Fruit fly (Drosophila melanogaster): ENCODE data around the gene CG5863.
"Not testable (repeated sequence)": the region's sequence is repeated elsewhere in the genome, so short reads cannot be mapped to it uniquely, and the experiment has no call there.

CG5863 gene

dm6 chr3R:17430481-17430880, 19.6 kb downstream of the CG5863 start:
- no peak for TF ChIP-seq CG17801 (GFP tag; optimal IDR thresholded peaks at IDR 0.05; ENCODE audit: partially characterized antibody)

DNA sequence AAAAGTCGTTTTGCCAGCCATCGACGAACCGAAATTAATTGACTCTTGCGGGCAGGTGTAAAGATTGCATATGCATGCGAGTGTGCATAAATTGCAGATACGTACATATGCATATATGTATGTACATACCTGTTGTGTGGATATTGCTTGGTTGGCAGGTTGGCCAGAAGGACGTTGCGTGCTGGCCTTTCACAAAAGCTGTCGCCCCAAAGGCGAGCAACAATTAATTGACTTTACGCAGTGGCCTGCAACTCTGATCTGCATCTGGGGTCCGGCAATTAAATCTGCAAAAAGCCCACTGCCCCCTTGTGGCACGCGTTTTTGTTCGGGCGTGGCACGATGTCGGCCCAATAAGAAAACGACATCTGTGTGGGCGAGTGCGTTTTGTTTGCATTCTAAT, 22.2 kb downstream of the CG5863 start:
- TF ChIP-seq CG17801 (GFP tag; optimal IDR thresholded peaks at IDR 0.05; ENCODE audit: partially characterized antibody) = no peak

dm6 chr3R:17434330-17434729, 23.4 kb downstream of the CG5863 start, which contains the start of gene CG44090:
Gene CG44090 (minus strand): TSS chr3R:17434430.
- no peak for TF ChIP-seq CG17801 (GFP tag; optimal IDR thresholded peaks at IDR 0.05; ENCODE audit: partially characterized antibody)

- TF ChIP-seq CG17801 (GFP tag; optimal IDR thresholded peaks at IDR 0.05; ENCODE audit: partially characterized antibody) = no peak
Measured at dm6 chr3R:17440628-17441027, 29.7 kb downstream of the CG5863 start, which contains the start of gene CG14331. Gene CG14331 (minus strand): TSS chr3R:17440728.

- TF ChIP-seq CG17801 (GFP tag; optimal IDR thresholded peaks at IDR 0.05; ENCODE audit: partially characterized antibody) = no peak
Measured at dm6 chr3R:17447615-17448014, 36.7 kb downstream of the CG5863 start.

DNA sequence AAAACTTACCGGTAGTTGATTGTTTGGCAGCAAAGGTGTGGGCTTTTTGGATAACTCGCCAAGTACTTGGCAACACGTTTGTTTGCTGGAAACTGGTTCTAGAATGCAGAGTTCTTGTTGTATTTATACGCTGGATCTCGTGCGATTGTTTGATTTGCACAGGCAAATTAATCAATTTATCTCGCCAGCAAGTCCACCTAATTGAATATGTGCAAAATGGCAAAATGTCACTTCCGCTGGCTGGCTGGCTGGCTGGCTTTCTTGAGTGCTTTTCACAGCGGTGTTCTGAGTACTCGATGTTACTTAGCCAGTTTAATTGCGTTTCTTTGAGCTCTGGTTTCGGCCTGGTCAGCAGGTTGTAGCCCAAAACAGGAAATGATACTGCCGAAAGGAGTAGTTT, 37.9 kb downstream of the CG5863 start, which contains the start of gene Eh:
TSS of gene Eh (minus strand) at position 101 of the 400 bp plus-strand sequence.
- TF ChIP-seq CG17801 (GFP tag; optimal IDR thresholded peaks at IDR 0.05; ENCODE audit: partially characterized antibody) = no peak

DNA sequence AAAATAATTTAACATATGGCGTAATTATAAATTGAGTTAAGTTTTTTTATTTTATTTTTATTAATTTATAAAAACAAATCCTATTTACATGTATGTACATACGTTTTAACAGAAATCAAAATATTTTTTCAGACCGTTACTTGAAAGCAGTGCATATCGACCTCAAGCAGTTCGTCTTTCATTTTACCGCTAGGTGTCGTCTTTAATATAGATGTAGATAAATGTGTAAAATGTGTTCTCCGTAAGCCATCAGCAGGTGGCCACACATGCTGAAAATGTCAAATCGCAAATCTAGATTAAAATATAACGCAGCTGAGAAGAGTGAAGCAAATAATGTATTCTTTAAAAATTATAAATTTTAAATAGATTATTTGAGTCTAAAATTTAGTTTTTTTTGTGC, 38.5 kb downstream of the CG5863 start:
- no peak for TF ChIP-seq CG17801 (GFP tag; optimal IDR thresholded peaks at IDR 0.05; ENCODE audit: partially characterized antibody)

DNA sequence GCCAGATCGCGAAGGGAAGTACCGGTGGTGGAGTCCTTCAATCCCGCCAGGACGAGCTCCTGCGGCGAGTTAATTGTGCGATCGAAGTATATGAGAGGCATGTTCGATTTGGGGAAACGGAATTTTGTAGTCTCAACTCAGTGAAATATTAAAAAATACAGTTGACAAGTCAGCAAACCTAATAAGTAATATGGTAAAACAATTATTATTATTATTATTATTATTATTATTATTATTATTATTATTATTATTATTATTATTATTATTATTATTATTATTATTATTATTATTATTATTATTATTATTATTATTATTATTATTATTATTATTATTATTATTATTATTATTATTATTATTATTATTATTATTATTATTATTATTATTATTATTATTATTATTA, 45.8 kb downstream of the CG5863 start, which contains the start of gene CG14330:
TSS of gene CG14330 (minus strand) at position 101 of the 400 bp plus-strand sequence.
- TF ChIP-seq CG17801 (GFP tag; optimal IDR thresholded peaks at IDR 0.05; ENCODE audit: partially characterized antibody) = not testable (repeated sequence)

All from ovary, adult (tissue).